Worm (Caenorhabditis elegans): ENCODE measurements around the gene F40G12.5.

Gene F40G12.5

ce11 chrV:14293667-14294194 lies 23.1 kb upstream of the F40G12.5 start, which contains the start of gene F14D7.2:
TSS of gene F14D7.2 (minus strand) at chrV:14293717.
- TF ChIP-seq jun-1 (tag; optimal IDR thresholded peaks at IDR 0.05): no peak
- no peak for TF ChIP-seq nhr-67 (tag; optimal IDR thresholded peaks at IDR 0.05)
- no peak for TF ChIP-seq lsy-12 (tag; optimal IDR thresholded peaks at IDR 0.05)
- TF ChIP-seq aly-2 (tag; optimal IDR thresholded peaks at IDR 0.05): no peak
- TF ChIP-seq elt-3 (tag; optimal IDR thresholded peaks at IDR 0.05): no peak
- no peak for TF ChIP-seq hmg-11 (tag; optimal IDR thresholded peaks at IDR 0.05)
- no peak for TF ChIP-seq nhr-23 (tag; optimal IDR thresholded peaks at IDR 0.05)
- TF ChIP-seq fkh-10 (GFP tag; optimal IDR thresholded peaks at IDR 0.05): no peak
- no peak for TF ChIP-seq nhr-25 (tag; optimal IDR thresholded peaks at IDR 0.05)
- no peak for TF ChIP-seq ceh-82 (tag; optimal IDR thresholded peaks at IDR 0.05)
- TF ChIP-seq nhr-77 (tag; optimal IDR thresholded peaks at IDR 0.05): no peak
- TF ChIP-seq mml-1 (tag; optimal IDR thresholded peaks at IDR 0.05): no peak

ce11 chrV:14290636-14291035 lies 20.0 kb upstream of the F40G12.5 start, which contains the start of gene F14D7.18:
TSS of gene F14D7.18 (minus strand) at chrV:14290736.
- no peak for TF ChIP-seq nhr-76 (tag; optimal IDR thresholded peaks at IDR 0.05)
- no peak for TF ChIP-seq sea-2 (GFP tag; optimal IDR thresholded peaks at IDR 0.05)
- TF ChIP-seq nhr-67 (tag; optimal IDR thresholded peaks at IDR 0.05): no peak
- no peak for TF ChIP-seq ztf-11 (tag; optimal IDR thresholded peaks at IDR 0.05)
- TF ChIP-seq ceh-82 (tag; optimal IDR thresholded peaks at IDR 0.05): no peak
- no peak for TF ChIP-seq nhr-25 (tag; optimal IDR thresholded peaks at IDR 0.05)
- no peak for TF ChIP-seq jun-1 (tag; optimal IDR thresholded peaks at IDR 0.05)
- no peak for TF ChIP-seq pqm-1 (tag; optimal IDR thresholded peaks at IDR 0.05)
- no peak for TF ChIP-seq ceh-28 (tag; optimal IDR thresholded peaks at IDR 0.05)
- TF ChIP-seq fkh-2 (tag; optimal IDR thresholded peaks at IDR 0.05): no peak
- no peak for TF ChIP-seq lin-15B (tag; optimal IDR thresholded peaks at IDR 0.05)
- no peak for TF ChIP-seq unc-39 (tag; optimal IDR thresholded peaks at IDR 0.05)
- no peak for TF ChIP-seq snpc-4 (tag; optimal IDR thresholded peaks at IDR 0.05)

- no peak for TF ChIP-seq pqm-1 (tag; optimal IDR thresholded peaks at IDR 0.05)
- TF ChIP-seq elt-1 (tag; optimal IDR thresholded peaks at IDR 0.05): no peak
- TF ChIP-seq ztf-4 (tag; optimal IDR thresholded peaks at IDR 0.05): no peak
- TF ChIP-seq snpc-4 (tag; optimal IDR thresholded peaks at IDR 0.05): no peak
- TF ChIP-seq lin-39 (tag; optimal IDR thresholded peaks at IDR 0.05): no peak
- TF ChIP-seq fkh-2 (tag; optimal IDR thresholded peaks at IDR 0.05): no peak
Observed at ce11 chrV:14289363-14289762, 18.7 kb upstream of the F40G12.5 start, which contains the start of gene F14D7.1. TSS of gene F14D7.1 (minus strand) at chrV:14289463.

DNA sequence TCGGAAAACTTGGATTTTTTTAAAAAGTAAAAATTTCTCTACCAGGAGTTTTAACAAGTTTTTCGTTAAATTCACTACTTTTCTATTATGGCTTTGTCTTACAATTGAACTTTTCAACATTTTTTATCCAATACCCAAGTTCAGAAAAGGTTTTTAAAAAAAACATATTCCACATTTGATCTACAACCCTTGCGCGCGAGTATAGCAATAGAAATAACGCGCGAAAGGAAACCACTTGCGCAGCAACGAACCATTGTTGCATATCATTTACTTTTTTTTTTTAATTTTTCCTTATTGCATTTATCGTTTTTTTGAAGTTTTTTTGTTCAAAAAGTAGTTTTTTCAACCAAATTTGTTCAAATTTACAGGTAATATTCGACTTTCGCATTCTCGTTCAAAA lies 15.2 kb upstream of the F40G12.5 start, which contains the start of gene F40G12.11:
TSS of gene F40G12.11 (plus strand) at position 369 of the 400 bp plus-strand sequence.
- TF ChIP-seq nhr-237 (tag; optimal IDR thresholded peaks at IDR 0.05) (no peak), unc-62 (GFP tag; optimal IDR thresholded peaks at IDR 0.05) (no peak), snpc-4 (tag; optimal IDR thresholded peaks at IDR 0.05) (no peak), eor-1 (tag; optimal IDR thresholded peaks at IDR 0.05) (no peak), nhr-25 (tag; optimal IDR thresholded peaks at IDR 0.05) (no peak), sea-2 (GFP tag; optimal IDR thresholded peaks at IDR 0.05) (no peak), nhr-12 (tag; optimal IDR thresholded peaks at IDR 0.05) (no peak), elt-2 (tag; optimal IDR thresholded peaks at IDR 0.05) (no peak), mdl-1 (tag; optimal IDR thresholded peaks at IDR 0.05) (no peak), ama-1 (optimal IDR thresholded peaks at IDR 0.05) (no peak), aly-2 (tag; optimal IDR thresholded peaks at IDR 0.05) (no peak), elt-3 (tag; optimal IDR thresholded peaks at IDR 0.05) (no peak), zag-1 (tag; optimal IDR thresholded peaks at IDR 0.05) (no peak)

DNA sequence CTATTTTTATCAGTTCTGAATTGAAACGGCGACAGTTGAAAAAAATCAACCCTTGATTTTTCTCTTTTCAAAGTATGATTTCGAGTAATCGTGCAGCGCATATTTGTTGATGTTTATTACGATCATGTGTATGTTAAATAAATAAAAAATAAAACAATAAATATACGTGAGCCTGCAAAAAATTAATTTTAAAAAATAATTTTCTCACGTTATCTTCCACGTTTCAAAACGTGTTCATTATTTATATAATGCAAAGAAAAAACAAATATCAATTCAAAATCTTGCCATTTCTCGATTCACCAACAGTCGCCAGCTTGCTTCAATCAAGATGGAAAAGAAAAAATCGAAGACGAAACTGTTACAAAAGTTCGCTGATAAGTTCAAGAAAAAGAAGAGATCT lies 12.6 kb upstream of the F40G12.5 start, which contains the start of gene F40G12.10:
TSS of gene F40G12.10 (plus strand) at position 301 of the 400 bp plus-strand sequence.
- no peak for TF ChIP-seq nhr-67 (tag; optimal IDR thresholded peaks at IDR 0.05)
- no peak for TF ChIP-seq jun-1 (tag; optimal IDR thresholded peaks at IDR 0.05)
- TF ChIP-seq lin-39 (tag; optimal IDR thresholded peaks at IDR 0.05): no peak
- no peak for TF ChIP-seq nhr-12 (tag; optimal IDR thresholded peaks at IDR 0.05)
- no peak for TF ChIP-seq mdl-1 (tag; optimal IDR thresholded peaks at IDR 0.05)
- TF ChIP-seq lin-15B (tag; optimal IDR thresholded peaks at IDR 0.05): no peak
- no peak for TF ChIP-seq unc-62 (GFP tag; optimal IDR thresholded peaks at IDR 0.05)
- TF ChIP-seq unc-39 (tag; optimal IDR thresholded peaks at IDR 0.05): no peak
- no peak for TF ChIP-seq ZK546.5 (tag; optimal IDR thresholded peaks at IDR 0.05)
- TF ChIP-seq lsy-12 (tag; optimal IDR thresholded peaks at IDR 0.05): no peak
- TF ChIP-seq fkh-2 (tag; optimal IDR thresholded peaks at IDR 0.05): no peak
- TF ChIP-seq ama-1 (optimal IDR thresholded peaks at IDR 0.05): no peak
- no peak for TF ChIP-seq aly-2 (tag; optimal IDR thresholded peaks at IDR 0.05)
- no peak for TF ChIP-seq elt-2 (tag; optimal IDR thresholded peaks at IDR 0.05)
